Fruit fly (Drosophila melanogaster): ENCODE measurements around the gene Or65c.
A peak's percentile ranks its signal among the peaks of the same experiment; 100 is the strongest.

The Or65c gene

dm6 chr3L:6363626-6364025 is 36.2 kb downstream of the Or65c start:
- TF ChIP-seq usp (GFP tag; optimal IDR thresholded peaks at IDR 0.05), result no peak

- TF ChIP-seq usp (GFP tag; optimal IDR thresholded peaks at IDR 0.05) (no peak), pan (optimal IDR thresholded peaks at IDR 0.05) (no peak), EcR (GFP tag; optimal IDR thresholded peaks at IDR 0.05) (no peak), CG8478 (optimal IDR thresholded peaks at IDR 0.05) (no peak), psq (optimal IDR thresholded peaks at IDR 0.05) (no peak), Dll (optimal IDR thresholded peaks at IDR 0.05) (no peak)
Observed at dm6 chr3L:6364217-6364616, 36.8 kb downstream of the Or65c start.

DNA sequence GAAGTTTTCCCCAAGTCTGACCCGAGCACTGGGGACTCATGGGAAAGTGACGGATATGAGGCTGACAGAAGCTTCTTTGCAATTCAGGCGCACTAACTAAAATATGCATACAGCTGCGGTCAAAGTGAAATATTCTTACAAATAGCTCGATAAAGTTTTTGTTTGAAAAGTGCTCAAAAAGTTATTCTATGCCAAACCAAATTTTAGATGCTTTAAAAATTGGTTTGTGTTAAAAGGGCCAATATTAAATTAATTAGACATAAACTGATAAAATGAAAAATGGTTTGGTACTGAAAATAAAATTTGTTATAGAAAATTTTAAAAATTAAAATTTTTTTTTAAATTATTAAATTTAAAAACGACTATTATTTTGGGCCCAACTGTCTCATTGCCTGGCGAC is 39.2 kb downstream of the Or65c start:
- TF ChIP-seq EcR (GFP tag; optimal IDR thresholded peaks at IDR 0.05) (no peak), psq (optimal IDR thresholded peaks at IDR 0.05) (no peak), usp (GFP tag; optimal IDR thresholded peaks at IDR 0.05) (no peak), Dll (optimal IDR thresholded peaks at IDR 0.05) (no peak)

dm6 chr3L:6369638-6370195 is 42.3 kb downstream of the Or65c start:
- no peak for TF ChIP-seq EcR (GFP tag; optimal IDR thresholded peaks at IDR 0.05)
- TF ChIP-seq Dll (optimal IDR thresholded peaks at IDR 0.05), result peak; percentile 72
- TF ChIP-seq CG8478 (optimal IDR thresholded peaks at IDR 0.05), result no peak
- no peak for TF ChIP-seq usp (GFP tag; optimal IDR thresholded peaks at IDR 0.05)
- TF ChIP-seq psq (optimal IDR thresholded peaks at IDR 0.05), result no peak
- no peak for TF ChIP-seq pan (optimal IDR thresholded peaks at IDR 0.05)

dm6 chr3L:6371406-6371805 is 44.0 kb downstream of the Or65c start:
- no peak for TF ChIP-seq psq (optimal IDR thresholded peaks at IDR 0.05)
- TF ChIP-seq EcR (GFP tag; optimal IDR thresholded peaks at IDR 0.05), result no peak
- no peak for TF ChIP-seq pan (optimal IDR thresholded peaks at IDR 0.05)
- TF ChIP-seq usp (GFP tag; optimal IDR thresholded peaks at IDR 0.05), result no peak
- TF ChIP-seq Dll (optimal IDR thresholded peaks at IDR 0.05), result no peak
- TF ChIP-seq CG8478 (optimal IDR thresholded peaks at IDR 0.05), result no peak

Data from whole organism.